Fruit fly (Drosophila melanogaster): ENCODE results near the gene RpL13A.

RpL13A gene

dm6 chr3R:5624115-5624878 is at the start of gene RpL13A, which contains the start of the genes Dph4 and Spec2 (continued):
- no peak for TF ChIP-seq Mrtf (GFP tag; IDR thresholded peaks at IDR 0.05)
- peak; percentile 94 for TF ChIP-seq trem (tag; optimal IDR thresholded peaks at IDR 0.05)
- peak; percentile 75 for TF ChIP-seq Antp (GFP tag; optimal IDR thresholded peaks at IDR 0.05)
- peak; percentile 74 for TF ChIP-seq CG6654 (GFP tag; optimal IDR thresholded peaks at IDR 0.05)
- peak; percentile 93 for TF ChIP-seq CG3407 (GFP tag; optimal IDR thresholded peaks at IDR 0.05)
- TF ChIP-seq NK7.1 (GFP tag; optimal IDR thresholded peaks at IDR 0.05), result peak; percentile 90
- TF ChIP-seq oc (tag; optimal IDR thresholded peaks at IDR 0.05), result peak; percentile 80
- TF ChIP-seq CG17186 (GFP tag; optimal IDR thresholded peaks at IDR 0.05), result peak; percentile 95
- TF ChIP-seq CG11456 (GFP tag; IDR thresholded peaks at IDR 0.05), result no peak
- peak; percentile 83 for TF ChIP-seq CG14965 (GFP tag; optimal IDR thresholded peaks at IDR 0.05; ENCODE audit: borderline replicate concordance)
- TF ChIP-seq rib (GFP tag; IDR thresholded peaks at IDR 0.05), result no peak
- TF ChIP-seq CG34224 (GFP tag; IDR thresholded peaks at IDR 0.05; ENCODE audit: partially characterized antibody), result no peak
- no peak for TF ChIP-seq lmd (GFP tag; IDR thresholded peaks at IDR 0.05)
- peak; percentile 83 for TF ChIP-seq TFAM (GFP tag; optimal IDR thresholded peaks at IDR 0.05)
- TF ChIP-seq CG3281 (GFP tag; optimal IDR thresholded peaks at IDR 0.05), result peak; percentile 96
- peak; percentile 82 for TF ChIP-seq CG1647 (GFP tag; optimal IDR thresholded peaks at IDR 0.05)
- peak; percentile 84 for TF ChIP-seq CG3163 (GFP tag; optimal IDR thresholded peaks at IDR 0.05)
- peak; percentile 75 for TF ChIP-seq stwl (tag; optimal IDR thresholded peaks at IDR 0.05)
- no peak for TF ChIP-seq abd-A (tag; optimal IDR thresholded peaks at IDR 0.05)
- TF ChIP-seq CG4424 (GFP tag; optimal IDR thresholded peaks at IDR 0.05), result peak; percentile 90
- peak; percentile 92 for TF ChIP-seq CG11398 (GFP tag; optimal IDR thresholded peaks at IDR 0.05)
- TF ChIP-seq dimm (GFP tag; IDR thresholded peaks at IDR 0.05), result no peak
- no peak for TF ChIP-seq CG6175 (GFP tag; IDR thresholded peaks at IDR 0.05)
- TF ChIP-seq unc-4 (GFP tag; IDR thresholded peaks at IDR 0.05; ENCODE audit: partially characterized antibody), result no peak
- TF ChIP-seq lab (GFP tag; optimal IDR thresholded peaks at IDR 0.05), result peak; percentile 98
- TF ChIP-seq slbo (GFP tag; IDR thresholded peaks at IDR 0.05), result no peak
- TF ChIP-seq CG6765 (GFP tag; optimal IDR thresholded peaks at IDR 0.05), result peak; percentile 97
- no peak for TF ChIP-seq CG43689 (GFP tag; IDR thresholded peaks at IDR 0.05)
- TF ChIP-seq sr (GFP tag; IDR thresholded peaks at IDR 0.05), result no peak
- no peak for TF ChIP-seq cas (GFP tag; IDR thresholded peaks at IDR 0.05)
- peak; percentile 88 for TF ChIP-seq CG17568 (GFP tag; optimal IDR thresholded peaks at IDR 0.05)
- TF ChIP-seq fd96Cb (tag; optimal IDR thresholded peaks at IDR 0.05), result peak; percentile 69
- TF ChIP-seq Lhr (GFP tag; optimal IDR thresholded peaks at IDR 0.05), result peak; percentile 97
- TF ChIP-seq CG6791 (GFP tag; IDR thresholded peaks at IDR 0.05; ENCODE audit: partially characterized antibody), result no peak
- peak; percentile 100 for TF ChIP-seq MESR4 (GFP tag; optimal IDR thresholded peaks at IDR 0.05)
- TF ChIP-seq zf30C (GFP tag; optimal IDR thresholded peaks at IDR 0.05), result peak; percentile 59
- TF ChIP-seq tll (GFP tag; optimal IDR thresholded peaks at IDR 0.05), result peak; percentile 32 to 61
- peak; percentile 75 for TF ChIP-seq run (tag; optimal IDR thresholded peaks at IDR 0.05)
- peak; percentile 90 for TF ChIP-seq nom (GFP tag; optimal IDR thresholded peaks at IDR 0.05)
- TF ChIP-seq CG12219 (GFP tag; optimal IDR thresholded peaks at IDR 0.05), result peak; percentile 91
- peak; percentile 95 for TF ChIP-seq CG14710 (tag; optimal IDR thresholded peaks at IDR 0.05)
- peak; percentile 93 for TF ChIP-seq ewg (GFP tag; optimal IDR thresholded peaks at IDR 0.05)
- peak; percentile 92 for TF ChIP-seq PHDP (tag; optimal IDR thresholded peaks at IDR 0.05)
- no peak for TF ChIP-seq CG9932 (GFP tag; IDR thresholded peaks at IDR 0.05)
- no peak for TF ChIP-seq Elba2 (GFP tag; optimal IDR thresholded peaks at IDR 0.05)
- TF ChIP-seq CG17912 (GFP tag; optimal IDR thresholded peaks at IDR 0.05), result peak; percentile 99
- TF ChIP-seq CG11695 (GFP tag; IDR thresholded peaks at IDR 0.05), result no peak
- peak; percentile 92 for TF ChIP-seq CG2875 (GFP tag; optimal IDR thresholded peaks at IDR 0.05)
- TF ChIP-seq CG11696 (GFP tag; IDR thresholded peaks at IDR 0.05), result no peak

All from whole organism, embryonic.